Worm (Caenorhabditis elegans) whole organism, midembryonic: ENCODE results near the gene C33D3.5.

Source experiments
- T22C8.4 ChIP-seq: fragments of 200-800 bp; sonication (Bioruptor generic); IDR thresholded peaks from 2 replicates; pipeline ENCODE4 v1.3.6; 2022; ENCODE audit warnings: missing genetic modification characterization, missing compliant biosample characterization
- cog-1 ChIP-seq: sonication (generic microtip); optimal IDR thresholded peaks from 2 replicates; lab custom pipeline; 2016; ENCODE audit warnings: missing genetic modification characterization, missing compliant biosample characterization
- flt-1 ChIP-seq: fragments of 200-800 bp; sonication (Bioruptor generic); IDR thresholded peaks from 2 replicates; pipeline ENCODE4 v1.3.6; 2022; ENCODE audit warnings: missing genetic modification characterization, missing compliant biosample characterization
- klf-2 ChIP-seq: fragments of 200-800 bp; sonication (Bioruptor generic); conservative IDR thresholded peaks from 2 replicates; pipeline ENCODE4 v1.3.6; 2022; ENCODE audit warnings: missing genetic modification reagents, missing genetic modification characterization, missing compliant biosample characterization
- med-1 ChIP-seq: sonication (generic microtip); optimal IDR thresholded peaks from 2 replicates; lab custom pipeline; 2017; ENCODE audit warnings: missing genetic modification characterization, mild to moderate bottlenecking, missing compliant biosample characterization, antibody characterized with exemption, missing genetic modification reagents; ENCODE audit not compliant: insufficient read depth
- ref-1 ChIP-seq: fragments of 200-800 bp; sonication (Bioruptor generic); conservative IDR thresholded peaks from 2 replicates; pipeline ENCODE4 v1.3.6; 2022; ENCODE audit warnings: missing genetic modification reagents, missing genetic modification characterization, missing compliant biosample characterization
- tab-1 ChIP-seq: fragments of 200-800 bp; sonication (Bioruptor generic); IDR thresholded peaks from 2 replicates; pipeline ENCODE4 v1.3.6; 2022; ENCODE audit warnings: missing genetic modification characterization, missing compliant biosample characterization
- ztf-23 ChIP-seq: fragments of 200-800 bp; sonication (Bioruptor generic); IDR thresholded peaks from 2 replicates; pipeline ENCODE4 v1.3.6; 2022; ENCODE audit warnings: missing genetic modification reagents, missing genetic modification characterization, missing compliant biosample characterization
- ztf-29 ChIP-seq: fragments of 200-800 bp; sonication (Bioruptor generic); IDR thresholded peaks from 2 replicates; pipeline ENCODE4 v1.3.6; 2022; ENCODE audit warnings: missing genetic modification reagents, missing genetic modification characterization, missing compliant biosample characterization

C33D3.5 gene

ce11 chrX:10477172-10477985 lies 13.8 kb upstream of the C33D3.5 start:
- TF ChIP-seq ref-1 (GFP tag; lab: Robert Waterston, UW) (no peak), ztf-23 (no peak), tab-1 (no peak), T22C8.4 (GFP tag; lab: Robert Waterston, UW) (no peak), klf-2 (GFP tag; lab: Robert Waterston, UW) (no peak), flt-1 (no peak), med-1 (GFP tag; lab: Kevin White, UChicago) (no peak), cog-1 (tag; lab: Kevin White, UChicago) (no peak), ztf-29 (GFP tag; lab: Robert Waterston, UW) (no peak)

- TF ChIP-seq T22C8.4 (GFP tag; lab: Robert Waterston, UW) = no peak
- TF ChIP-seq ztf-29 (GFP tag; lab: Robert Waterston, UW) = no peak
- TF ChIP-seq tab-1 = no peak
- no peak for TF ChIP-seq klf-2 (GFP tag; lab: Robert Waterston, UW)
- TF ChIP-seq med-1 (GFP tag; lab: Kevin White, UChicago) = no peak
- no peak for TF ChIP-seq flt-1
- no peak for TF ChIP-seq ztf-23
Observed at ce11 chrX:10479108-10479738, 11.9 kb upstream of the C33D3.5 start.

ce11 chrX:10480563-10481290 lies 10.4 kb upstream of the C33D3.5 start, which contains the start of gene elt-2:
Gene elt-2 (plus strand): TSS chrX:10481240.
- no peak for TF ChIP-seq flt-1
- TF ChIP-seq T22C8.4 (GFP tag; lab: Robert Waterston, UW) = no peak
- no peak for TF ChIP-seq cog-1 (tag; lab: Kevin White, UChicago)

ce11 chrX:10482272-10482671 lies 8.9 kb upstream of the C33D3.5 start:
- TF ChIP-seq klf-2 (GFP tag; lab: Robert Waterston, UW) (no peak), ztf-23 (no peak), tab-1 (no peak), med-1 (GFP tag; lab: Kevin White, UChicago) (no peak), flt-1 (no peak), T22C8.4 (GFP tag; lab: Robert Waterston, UW) (no peak), ref-1 (GFP tag; lab: Robert Waterston, UW) (no peak), ztf-29 (GFP tag; lab: Robert Waterston, UW) (no peak), cog-1 (tag; lab: Kevin White, UChicago) (no peak)

- TF ChIP-seq klf-2 (GFP tag; lab: Robert Waterston, UW) (no peak), med-1 (GFP tag; lab: Kevin White, UChicago) (no peak), ztf-23 (no peak), cog-1 (tag; lab: Kevin White, UChicago) (no peak), tab-1 (no peak), flt-1 (no peak), ztf-29 (GFP tag; lab: Robert Waterston, UW) (no peak), ref-1 (GFP tag; lab: Robert Waterston, UW) (no peak), T22C8.4 (GFP tag; lab: Robert Waterston, UW) (no peak)
Observed at ce11 chrX:10485300-10485755, 5.8 kb upstream of the C33D3.5 start, which contains the start of gene C33D3.3. Gene C33D3.3 (plus strand): TSS chrX:10485350.

- no peak for TF ChIP-seq ztf-23
- TF ChIP-seq cog-1 (tag; lab: Kevin White, UChicago) = no peak
- no peak for TF ChIP-seq klf-2 (GFP tag; lab: Robert Waterston, UW)
- no peak for TF ChIP-seq med-1 (GFP tag; lab: Kevin White, UChicago)
- no peak for TF ChIP-seq ztf-29 (GFP tag; lab: Robert Waterston, UW)
- TF ChIP-seq tab-1 = no peak
- TF ChIP-seq flt-1 = no peak
- no peak for TF ChIP-seq T22C8.4 (GFP tag; lab: Robert Waterston, UW)
- TF ChIP-seq ref-1 (GFP tag; lab: Robert Waterston, UW) = no peak
Observed at ce11 chrX:10488763-10489162, 2.4 kb upstream of the C33D3.5 start, which contains the start of gene C33D3.4. Gene C33D3.4 (plus strand): TSS chrX:10489063.

- no peak for TF ChIP-seq flt-1
- TF ChIP-seq ztf-23 = no peak
- TF ChIP-seq tab-1 = no peak
- TF ChIP-seq med-1 (GFP tag; lab: Kevin White, UChicago) = no peak
- no peak for TF ChIP-seq ref-1 (GFP tag; lab: Robert Waterston, UW)
- no peak for TF ChIP-seq T22C8.4 (GFP tag; lab: Robert Waterston, UW)
- TF ChIP-seq ztf-29 (GFP tag; lab: Robert Waterston, UW) = no peak
- no peak for TF ChIP-seq cog-1 (tag; lab: Kevin White, UChicago)
- TF ChIP-seq klf-2 (GFP tag; lab: Robert Waterston, UW) = no peak
Observed at ce11 chrX:10491875-10492523, 855 bp downstream of the C33D3.5 start.

- TF ChIP-seq med-1 (GFP tag; lab: Kevin White, UChicago) (no peak), tab-1 (no peak), ztf-29 (GFP tag; lab: Robert Waterston, UW) (no peak), flt-1 (no peak), ztf-23 (no peak), klf-2 (GFP tag; lab: Robert Waterston, UW) (no peak), T22C8.4 (GFP tag; lab: Robert Waterston, UW) (no peak), ref-1 (GFP tag; lab: Robert Waterston, UW) (no peak), cog-1 (tag; lab: Kevin White, UChicago) (no peak)
Observed at ce11 chrX:10499590-10499989, 8.4 kb downstream of the C33D3.5 start, which contains the start of gene vab-3. Gene vab-3 (plus strand): TSS chrX:10499890.
